Worm (Caenorhabditis elegans): ENCODE measurements around the gene F38E11.6.

DNA sequence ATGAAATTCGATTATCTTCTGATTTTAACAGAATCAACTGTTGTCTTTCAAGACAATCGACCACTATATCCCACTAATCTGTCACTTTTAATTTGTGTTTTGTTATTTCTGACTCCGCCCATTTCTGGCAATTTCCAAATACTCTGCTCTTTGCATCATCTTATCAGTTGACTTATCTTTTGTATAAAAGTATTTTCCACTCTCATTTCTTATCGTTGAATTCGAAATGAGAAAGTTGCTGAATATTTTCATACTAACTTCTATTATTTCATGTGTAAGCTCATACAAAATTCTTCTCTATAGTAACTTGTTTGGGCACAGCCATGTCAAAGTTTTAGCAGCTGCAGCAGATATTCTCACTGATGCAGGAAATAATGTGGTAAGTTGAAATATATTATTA is 32.8 kb upstream of the F38E11.6 start, which contains the start of gene ugt-21:
- TF ChIP-seq snpc-4 (tag; optimal IDR thresholded peaks at IDR 0.05) (no peak), ztf-4 (tag; optimal IDR thresholded peaks at IDR 0.05) (no peak), unc-62 (GFP tag; optimal IDR thresholded peaks at IDR 0.05) (no peak), tlp-1 (tag; optimal IDR thresholded peaks at IDR 0.05) (no peak), aha-1 (tag; optimal IDR thresholded peaks at IDR 0.05) (no peak)

All from whole organism, L1 larva.